Fruit fly (Drosophila melanogaster) whole organism, adult: ENCODE data around the gene Hph.
A peak's percentile ranks its signal among the peaks of the same experiment; 100 is the strongest.

Source experiments
- CG11617 ChIP-seq: fragments of 200-800 bp; sonication (Bioruptor generic); optimal IDR thresholded peaks from 2 replicates; lab custom pipeline; 2017; ENCODE audit warnings: mild to moderate bottlenecking, missing biosample characterization, missing genetic modification reagents, missing genetic modification characterization
- CG12768 ChIP-seq: fragments of 200-800 bp; sonication (Bioruptor generic); optimal IDR thresholded peaks from 2 replicates; lab custom pipeline; 2017; ENCODE audit warnings: missing biosample characterization, missing genetic modification characterization, mild to moderate bottlenecking, moderate library complexity, missing genetic modification reagents
- CG14711 ChIP-seq: fragments of 200-800 bp; sonication (Bioruptor generic); optimal IDR thresholded peaks from 2 replicates; lab custom pipeline; 2018; ENCODE audit warnings: missing biosample characterization, mild to moderate bottlenecking, missing genetic modification characterization, moderate library complexity
- CG1620 ChIP-seq: fragments of 200-800 bp; sonication (Bioruptor generic); optimal IDR thresholded peaks from 2 replicates; lab custom pipeline; 2016; ENCODE audit warnings: missing biosample characterization, missing genetic modification characterization
- CG33017 ChIP-seq: fragments of 200-800 bp; sonication (Bioruptor generic); optimal IDR thresholded peaks from 2 replicates; lab custom pipeline; 2018; ENCODE audit warnings: missing biosample characterization, mild to moderate bottlenecking, missing genetic modification characterization, moderate library complexity
- CG5204 ChIP-seq: fragments of 200-800 bp; sonication (Bioruptor generic); optimal IDR thresholded peaks from 2 replicates; lab custom pipeline; 2016; ENCODE audit warnings: missing biosample characterization, missing genetic modification characterization
- CG7045 ChIP-seq: fragments of 200-800 bp; sonication (Bioruptor generic); optimal IDR thresholded peaks from 2 replicates; lab custom pipeline; 2017; ENCODE audit warnings: missing biosample characterization, mild to moderate bottlenecking, missing genetic modification characterization
- CG7101 ChIP-seq: fragments of 200-800 bp; sonication (Bioruptor generic); optimal IDR thresholded peaks from 2 replicates; lab custom pipeline; 2018; ENCODE audit warnings: missing biosample characterization, mild to moderate bottlenecking, missing genetic modification characterization, moderate library complexity
- Clk ChIP-seq: fragments of 200-800 bp; sonication (Bioruptor generic); optimal IDR thresholded peaks from 2 replicates; lab custom pipeline; 2017; ENCODE audit warnings: missing biosample characterization, missing genetic modification characterization
- Crg-1 ChIP-seq: fragments of 200-800 bp; sonication (Bioruptor generic); optimal IDR thresholded peaks from 2 replicates; lab custom pipeline; 2016; ENCODE audit warnings: missing biosample characterization, missing genetic modification characterization
- Hr96 ChIP-seq: fragments of 200-800 bp; sonication (Bioruptor generic); optimal IDR thresholded peaks from 2 replicates; lab custom pipeline; 2016; ENCODE audit warnings: missing biosample characterization, missing genetic modification characterization
- Mnt ChIP-seq: fragments of 200-800 bp; sonication (Bioruptor generic); optimal IDR thresholded peaks from 2 replicates; lab custom pipeline; 2016; ENCODE audit warnings: missing biosample characterization, mild to moderate bottlenecking, missing genetic modification characterization
- bab1 ChIP-seq: fragments of 200-800 bp; sonication (Bioruptor generic); optimal IDR thresholded peaks from 3 replicates; lab custom pipeline; 2019; ENCODE audit warnings: missing biosample characterization, mild to moderate bottlenecking, missing genetic modification characterization, moderate library complexity
- cic ChIP-seq: fragments of 200-800 bp; sonication (Bioruptor generic); optimal IDR thresholded peaks from 2 replicates; lab custom pipeline; 2017; ENCODE audit warnings: missing biosample characterization, mild to moderate bottlenecking, missing genetic modification characterization, moderate library complexity
- cnc ChIP-seq, 2 experiments: fragments of >200 bp; optimal IDR thresholded peaks; 2 replicates each; lab custom pipeline; 2017
- kay ChIP-seq: fragments of 200-800 bp; sonication (Bioruptor generic); peaks from one replicate; lab custom pipeline; 2016; ENCODE audit warnings: missing biosample characterization, missing genetic modification characterization, borderline replicate concordance
- ovo ChIP-seq: fragments of 200-800 bp; sonication (Bioruptor generic); optimal IDR thresholded peaks from 2 replicates; lab custom pipeline; 2016; ENCODE audit warnings: missing biosample characterization, missing genetic modification characterization
- pad ChIP-seq: fragments of 200-800 bp; sonication (Bioruptor generic); optimal IDR thresholded peaks from 3 replicates; lab custom pipeline; 2017; ENCODE audit warnings: missing biosample characterization, missing genetic modification characterization, mild to moderate bottlenecking, moderate library complexity, missing genetic modification reagents
- tj ChIP-seq: fragments of 200-800 bp; sonication (Bioruptor generic); optimal IDR thresholded peaks from 3 replicates; lab custom pipeline; 2017; ENCODE audit warnings: missing biosample characterization, mild to moderate bottlenecking, missing genetic modification characterization, moderate library complexity
- toe ChIP-seq: fragments of 200-800 bp; sonication (Bioruptor generic); optimal IDR thresholded peaks from 2 replicates; lab custom pipeline; 2016; ENCODE audit warnings: missing biosample characterization, missing genetic modification characterization

Hph gene

DNA sequence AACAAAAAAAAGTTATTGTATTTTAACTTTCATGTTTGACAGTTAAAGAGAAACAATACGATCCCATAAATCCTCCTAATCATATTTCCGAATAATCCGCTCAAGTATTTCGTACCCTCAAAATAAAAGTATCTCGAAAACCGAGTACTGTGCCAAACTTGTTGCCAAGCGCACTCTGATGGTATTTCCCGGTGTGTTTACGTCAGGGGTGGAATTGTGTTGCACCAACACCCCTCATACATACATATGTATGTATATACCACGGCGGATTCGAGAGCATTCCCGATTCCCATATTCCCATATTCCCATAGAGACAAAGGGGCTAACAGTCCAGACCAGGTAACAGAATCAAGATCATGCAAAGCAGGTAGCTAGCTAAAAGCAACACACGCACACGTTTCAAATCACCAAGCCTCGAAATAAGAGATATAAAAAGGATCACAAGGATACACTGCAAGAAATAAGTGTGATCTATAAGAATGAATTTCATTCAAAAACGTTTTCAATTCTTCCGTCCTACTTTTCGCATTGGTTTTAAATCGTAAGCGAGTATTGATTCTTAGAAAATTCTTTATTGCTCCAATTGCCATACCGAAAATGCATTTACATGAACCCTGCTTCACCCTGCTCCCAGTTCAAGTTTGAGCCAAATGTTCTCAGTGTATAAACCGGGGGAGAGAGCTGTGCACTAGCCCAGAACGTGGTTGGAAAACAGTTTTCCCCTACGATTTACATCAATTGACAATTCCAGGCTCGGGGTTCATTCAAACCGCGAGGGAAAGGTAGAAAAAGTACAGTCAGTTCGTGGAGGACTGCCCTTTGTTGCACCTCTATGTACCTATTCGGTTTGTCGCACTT is 44.7 kb upstream of the Hph start:
- TF ChIP-seq CG1620 (no peak), Crg-1 (no peak), CG7101 (no peak), CG12768 (GFP tag; lab: Kevin White, UChicago) (no peak), tj (GFP tag; lab: Kevin White, UChicago) (no peak), CG33017 (tag; lab: Kevin White, UChicago) (no peak), pad (GFP tag; lab: Kevin White, UChicago) (no peak), bab1 (GFP tag; lab: Kevin White, UChicago) (no peak), Hr96 (GFP tag; lab: Kevin White, UChicago) (no peak), cic (no peak), CG14711 (tag; lab: Kevin White, UChicago) (no peak), ovo (GFP tag; lab: Kevin White, UChicago) (no peak), CG11617 (GFP tag; lab: Kevin White, UChicago) (no peak)

- no peak for TF ChIP-seq cic
- no peak for TF ChIP-seq CG11617 (GFP tag; lab: Kevin White, UChicago)
- no peak for TF ChIP-seq CG7101
- no peak for TF ChIP-seq pad (GFP tag; lab: Kevin White, UChicago)
- TF ChIP-seq Clk (GFP tag; lab: Kevin White, UChicago): no peak
- no peak for TF ChIP-seq Hr96 (GFP tag; lab: Kevin White, UChicago)
- no peak for TF ChIP-seq ovo (GFP tag; lab: Kevin White, UChicago)
- TF ChIP-seq Mnt (GFP tag; lab: Kevin White, UChicago): no peak
- TF ChIP-seq bab1 (GFP tag; lab: Kevin White, UChicago): no peak
- TF ChIP-seq CG12768 (GFP tag; lab: Kevin White, UChicago): no peak
- TF ChIP-seq CG1620: no peak
- TF ChIP-seq tj (GFP tag; lab: Kevin White, UChicago): no peak
These were observed 44.1 kb upstream of the Hph start for dm6 chr3R:5212759-5213053.

DNA sequence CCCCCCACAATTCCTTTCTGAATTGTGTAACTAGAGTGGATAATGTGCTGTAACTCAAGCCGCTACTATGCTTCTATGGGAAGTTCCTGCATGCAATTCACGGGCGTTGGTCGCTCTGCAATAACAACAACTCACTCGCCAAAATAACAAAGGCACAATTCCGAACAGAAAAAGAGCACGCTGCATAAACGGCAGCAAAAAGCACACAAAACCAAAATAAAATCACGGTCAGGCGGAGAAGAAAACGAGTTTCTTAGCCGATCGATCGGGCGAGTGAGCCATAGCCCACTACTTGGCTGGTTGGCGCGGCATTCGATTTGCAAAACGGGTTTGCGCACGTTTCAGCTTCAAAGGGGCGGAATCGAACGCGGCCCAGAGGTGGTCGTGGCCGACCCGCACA is 43.5 kb upstream of the Hph start:
- TF ChIP-seq tj (GFP tag; lab: Kevin White, UChicago) (peak; percentile 31), kay (no peak)

DNA sequence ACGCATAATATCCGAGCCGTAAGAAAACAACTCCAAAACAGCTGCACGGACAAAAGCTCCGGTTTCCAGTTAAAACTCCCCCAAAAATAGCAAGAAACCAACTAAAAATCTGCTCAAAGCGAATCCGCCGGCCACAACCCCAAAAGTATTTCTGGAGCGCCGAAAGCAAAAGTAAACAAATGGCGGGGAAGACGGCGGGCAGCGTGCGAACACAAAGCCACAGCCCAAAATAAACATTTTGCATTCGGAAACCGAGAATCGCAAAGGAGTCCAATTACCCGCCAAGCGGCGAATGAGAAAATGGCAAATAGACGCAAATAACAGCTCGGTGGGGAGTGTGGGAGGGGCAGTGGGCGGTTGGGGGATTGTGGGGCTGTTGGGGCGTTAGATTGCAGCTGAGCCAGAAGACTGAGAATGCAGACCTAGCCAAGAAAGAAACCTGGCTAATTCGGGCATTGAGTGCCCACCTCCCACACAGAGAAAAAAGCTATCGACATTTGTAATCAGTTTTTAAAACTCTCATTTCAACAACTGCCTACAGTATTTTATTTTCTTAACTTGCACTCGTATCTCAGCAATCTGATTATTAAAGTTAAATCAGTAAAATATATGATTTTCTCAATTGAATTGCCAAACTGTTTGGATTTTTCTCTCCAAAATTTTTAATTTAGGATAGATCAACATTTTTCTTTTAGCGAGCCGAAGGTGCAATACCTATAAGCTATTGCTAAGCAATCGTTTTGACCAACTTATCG is 42.5 kb upstream of the Hph start:
- TF ChIP-seq tj (GFP tag; lab: Kevin White, UChicago) (peak; percentile 90), CG33017 (tag; lab: Kevin White, UChicago) (no peak)

DNA sequence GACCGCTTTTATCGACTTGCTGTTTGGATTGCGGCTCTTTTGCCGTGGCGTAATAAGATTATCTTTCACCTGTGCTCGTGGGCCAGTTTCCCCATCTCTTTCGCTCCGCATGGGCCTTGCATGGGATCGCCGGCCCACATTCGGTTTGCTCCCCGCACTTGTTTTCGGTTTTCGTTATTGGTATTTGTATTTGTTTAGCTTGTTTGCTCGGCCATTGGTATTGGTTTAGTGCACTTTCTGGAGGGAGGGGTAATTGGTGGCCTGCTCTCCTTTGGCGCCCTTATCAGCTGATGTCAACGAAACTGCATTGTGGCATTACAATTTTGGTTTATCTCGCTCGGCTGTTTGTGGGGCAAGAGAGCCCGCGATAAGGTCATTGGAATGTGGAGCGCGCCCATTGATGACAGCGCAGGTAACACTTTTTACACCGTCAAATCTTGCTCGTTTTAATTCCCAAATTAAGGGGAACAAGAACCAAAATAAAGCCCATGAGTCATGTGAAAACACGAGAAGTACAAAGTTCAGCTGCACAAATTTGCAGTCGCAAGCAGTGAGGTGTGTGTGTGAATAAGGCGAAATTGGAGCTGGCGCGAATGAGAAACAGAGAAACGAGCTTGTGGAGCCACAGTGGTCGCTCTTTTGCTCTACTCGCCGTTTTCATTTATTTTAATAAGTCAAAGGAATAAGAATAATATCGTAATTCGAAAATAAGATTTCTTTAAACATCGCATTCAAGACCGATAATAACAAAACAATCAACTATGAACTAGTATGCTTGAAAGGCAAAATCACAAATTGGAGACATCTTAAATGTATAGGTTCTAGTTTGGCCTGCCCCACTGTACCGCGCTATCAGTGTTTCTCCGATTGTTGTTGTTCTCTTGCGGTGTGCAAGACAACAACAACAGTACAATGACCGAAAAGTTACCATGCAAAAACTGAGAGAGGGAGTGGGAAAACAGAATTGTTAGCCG is 41.2 kb upstream of the Hph start:
- TF ChIP-seq Crg-1 (peak; percentile 96), CG33017 (tag; lab: Kevin White, UChicago) (peak; percentile 76), Hr96 (GFP tag; lab: Kevin White, UChicago) (peak; percentile 79), CG11617 (GFP tag; lab: Kevin White, UChicago) (peak; percentile 87), cnc (optimal IDR thresholded peaks at IDR 0.05; lab: Kevin White, UChicago) (no peak), Mnt (GFP tag; lab: Kevin White, UChicago) (peak; percentile 95), bab1 (GFP tag; lab: Kevin White, UChicago) (peak; percentile 94), CG5204 (GFP tag; lab: Kevin White, UChicago) (no peak), tj (GFP tag; lab: Kevin White, UChicago) (peak; percentile 94), CG14711 (tag; lab: Kevin White, UChicago) (peak; percentile 77), cic (peak; percentile 92), ovo (GFP tag; lab: Kevin White, UChicago) (peak; percentile 96), pad (GFP tag; lab: Kevin White, UChicago) (peak; percentile 76), CG12768 (GFP tag; lab: Kevin White, UChicago) (peak; percentile 92), CG7045 (GFP tag; lab: Kevin White, UChicago) (peak; percentile 90), CG1620 (peak; percentile 86), kay (no peak), toe (GFP tag; lab: Kevin White, UChicago) (peak; percentile 76), Clk (GFP tag; lab: Kevin White, UChicago) (peak; percentile 90), CG7101 (peak; percentile 88)

dm6 chr3R:5216308-5216765 is 40.5 kb upstream of the Hph start:
- no peak for TF ChIP-seq cic
- no peak for TF ChIP-seq CG12768 (GFP tag; lab: Kevin White, UChicago)
- TF ChIP-seq kay: no peak
- TF ChIP-seq CG11617 (GFP tag; lab: Kevin White, UChicago): no peak
- peak; percentile 59 for TF ChIP-seq tj (GFP tag; lab: Kevin White, UChicago)
- TF ChIP-seq pad (GFP tag; lab: Kevin White, UChicago): peak; percentile 98
- TF ChIP-seq cnc (optimal IDR thresholded peaks at IDR 0.05; lab: Kevin White, UChicago): no peak
